Worm (Caenorhabditis elegans) whole organism, midembryonic: ENCODE data around the gene T27A1.2.

Experiments
- T22C8.4 ChIP-seq: fragments of 200-800 bp; sonication (Bioruptor generic); IDR thresholded peaks from 2 replicates; pipeline ENCODE4 v1.3.6; 2022; ENCODE audit warnings: missing genetic modification characterization, missing compliant biosample characterization
- cog-1 ChIP-seq: sonication (generic microtip); optimal IDR thresholded peaks from 2 replicates; lab custom pipeline; 2016; ENCODE audit warnings: missing genetic modification characterization, missing compliant biosample characterization
- med-1 ChIP-seq: sonication (generic microtip); optimal IDR thresholded peaks from 2 replicates; lab custom pipeline; 2017; ENCODE audit warnings: missing genetic modification characterization, mild to moderate bottlenecking, missing compliant biosample characterization, antibody characterized with exemption, missing genetic modification reagents; ENCODE audit not compliant: insufficient read depth
- tab-1 ChIP-seq: fragments of 200-800 bp; sonication (Bioruptor generic); IDR thresholded peaks from 2 replicates; pipeline ENCODE4 v1.3.6; 2022; ENCODE audit warnings: missing genetic modification characterization, missing compliant biosample characterization
- ztf-23 ChIP-seq: fragments of 200-800 bp; sonication (Bioruptor generic); IDR thresholded peaks from 2 replicates; pipeline ENCODE4 v1.3.6; 2022; ENCODE audit warnings: missing genetic modification reagents, missing genetic modification characterization, missing compliant biosample characterization

- TF ChIP-seq ztf-23 (no peak), T22C8.4 (GFP tag; lab: Robert Waterston, UW) (no peak), tab-1 (no peak), cog-1 (tag; lab: Kevin White, UChicago) (no peak), med-1 (GFP tag; lab: Kevin White, UChicago) (no peak)
Measured at ce11 chrII:502638-503037, 34.0 kb downstream of the T27A1.2 start.
